Fruit fly (Drosophila melanogaster): ENCODE measurements around the gene CG7778.

DNA sequence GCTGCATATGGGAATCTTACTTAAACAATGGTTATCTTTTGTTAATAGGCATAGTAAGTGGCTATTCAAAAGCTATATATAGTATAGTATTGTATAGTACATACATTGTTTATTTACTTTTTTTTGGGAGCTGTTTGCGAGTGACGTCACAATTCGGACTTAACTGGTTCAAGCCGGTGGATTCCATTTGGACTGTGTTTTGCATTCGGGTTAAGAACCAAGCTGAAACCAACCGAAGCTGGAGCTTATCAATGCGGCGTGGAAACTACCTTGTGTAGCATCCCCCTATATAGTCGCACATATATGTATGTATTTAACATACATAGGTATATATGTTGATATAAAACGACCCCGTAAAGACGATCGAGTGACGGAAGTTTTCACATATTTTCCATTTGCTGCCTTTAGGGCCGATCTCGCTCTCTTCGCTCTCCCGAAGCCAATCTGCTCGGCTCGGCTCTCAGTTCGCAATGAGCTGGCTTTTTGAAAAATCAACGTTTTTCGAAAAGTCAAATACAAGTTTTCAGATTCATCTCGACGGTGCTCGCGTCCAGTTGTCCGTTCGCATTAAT lies 17.8 kb upstream of the CG7778 start:
- TF ChIP-seq pdm3 (GFP tag; optimal IDR thresholded peaks at IDR 0.05) (no peak), CG16779 (tag; optimal IDR thresholded peaks at IDR 0.05) (no peak), CG32006 (GFP tag; optimal IDR thresholded peaks at IDR 0.05) (no peak), Blimp-1 (GFP tag; optimal IDR thresholded peaks at IDR 0.05) (no peak), Hr4 (GFP tag; optimal IDR thresholded peaks at IDR 0.05) (no peak)

All from whole organism, prepupa.